Worm (Caenorhabditis elegans) whole organism, L4 larva: Measurements from ENCODE around the gene M162.5.

Experiments
- F37D6.2 ChIP-seq: sonication (generic microtip); optimal IDR thresholded peaks from 2 replicates; lab custom pipeline; 2016; ENCODE audit warnings: mild to moderate bottlenecking, missing genetic modification characterization, missing compliant biosample characterization
- aly-2 ChIP-seq: sonication (generic microtip); optimal IDR thresholded peaks from 2 replicates; lab custom pipeline; 2018; ENCODE audit warnings: missing biosample characterization, missing genetic modification characterization
- ama-1 ChIP-seq: fragments of 150-350 bp; optimal IDR thresholded peaks from 2 replicates; lab custom pipeline; 2014; ENCODE audit warnings: inconsistent platforms, mixed read lengths
- cey-2 ChIP-seq: sonication (generic microtip); optimal IDR thresholded peaks from 3 replicates; lab custom pipeline; 2017; ENCODE audit warnings: missing genetic modification characterization, mild to moderate bottlenecking, missing compliant biosample characterization, antibody characterized with exemption, borderline replicate concordance; ENCODE audit not compliant: insufficient read depth
- daf-19 ChIP-seq: fragments of 200-800 bp; sonication (Bioruptor generic); conservative IDR thresholded peaks from 2 replicates; pipeline ENCODE4 v1.3.6; 2022; ENCODE audit warnings: missing genetic modification characterization, missing compliant biosample characterization
- lir-3 ChIP-seq: sonication (generic microtip); optimal IDR thresholded peaks from 2 replicates; lab custom pipeline; 2016; ENCODE audit warnings: mild to moderate bottlenecking, missing genetic modification characterization, missing compliant biosample characterization
- mdl-1 ChIP-seq, 2 experiments: fragments of 150-350 bp in 1 of 2; sonication (generic microtip) in 1 of 2; optimal IDR thresholded peaks; 2 replicates each; lab custom pipeline; 2014 to 2017; ENCODE audit warnings: missing biosample characterization in 2 of 2, missing genetic modification characterization in 2 of 2
- nhr-77 ChIP-seq: fragments of 150-350 bp; optimal IDR thresholded peaks from 2 replicates; lab custom pipeline; 2014; ENCODE audit warnings: missing biosample characterization, missing genetic modification characterization
- pqm-1 ChIP-seq: sonication (generic microtip); optimal IDR thresholded peaks from 2 replicates; lab custom pipeline; 2017; ENCODE audit warnings: missing biosample characterization, missing genetic modification characterization
- unc-39 ChIP-seq: sonication (generic microtip); optimal IDR thresholded peaks from 2 replicates; lab custom pipeline; 2017; ENCODE audit warnings: missing biosample characterization, missing genetic modification characterization
- zag-1 ChIP-seq: fragments of 150-350 bp; optimal IDR thresholded peaks from 2 replicates; lab custom pipeline; 2014; ENCODE audit warnings: missing biosample characterization, missing genetic modification characterization
- ztf-11 ChIP-seq: fragments of 150-350 bp; optimal IDR thresholded peaks from 2 replicates; lab custom pipeline; 2014; ENCODE audit warnings: missing biosample characterization, missing genetic modification characterization

- TF ChIP-seq lir-3 (tag; lab: Kevin White, UChicago), result no peak
- no peak for TF ChIP-seq mdl-1 (tag; optimal IDR thresholded peaks at IDR 0.05; lab: Kevin White, UChicago)
- TF ChIP-seq daf-19 (GFP tag; lab: Robert Waterston, UW), result no peak
- no peak for TF ChIP-seq unc-39 (tag; lab: Kevin White, UChicago)
- TF ChIP-seq F37D6.2, result no peak
- TF ChIP-seq pqm-1, result no peak
- TF ChIP-seq aly-2 (tag; lab: Kevin White, UChicago), result no peak
- no peak for TF ChIP-seq nhr-77
- TF ChIP-seq zag-1, result no peak
- no peak for TF ChIP-seq cey-2 (tag; lab: Kevin White, UChicago)
- no peak for TF ChIP-seq ama-1 (lab: Kevin White, UChicago)
- no peak for TF ChIP-seq ztf-11 (tag; lab: Kevin White, UChicago)
Measured at ce11 chrV:19802797-19803196, 41.9 kb downstream of the M162.5 start.
